Worm (Caenorhabditis elegans): ENCODE data around the gene K09E9.7.
A peak's percentile ranks its signal among the peaks of the same experiment; 100 is the strongest.

Gene K09E9.7

ce11 chrX:15668053-15668599 is 27.4 kb downstream of the K09E9.7 start:
- TF ChIP-seq dpl-1 (GFP tag; optimal IDR thresholded peaks at IDR 0.05): no peak
- peak; percentile 21 for TF ChIP-seq lin-14 (GFP tag; optimal IDR thresholded peaks at IDR 0.05)

- TF ChIP-seq unc-86 (tag; optimal IDR thresholded peaks at IDR 0.05): peak; percentile 68
- no peak for TF ChIP-seq lin-13 (GFP tag; optimal IDR thresholded peaks at IDR 0.05)
- no peak for TF ChIP-seq rnt-1 (tag; optimal IDR thresholded peaks at IDR 0.05)
- peak; percentile 52 for TF ChIP-seq ceh-63 (GFP tag; optimal IDR thresholded peaks at IDR 0.05)
- TF ChIP-seq ztf-4 (tag; optimal IDR thresholded peaks at IDR 0.05): no peak
- TF ChIP-seq ceh-8 (GFP tag; optimal IDR thresholded peaks at IDR 0.05): no peak
- TF ChIP-seq aly-2 (tag; optimal IDR thresholded peaks at IDR 0.05): no peak
- TF ChIP-seq hpl-2 (GFP tag; optimal IDR thresholded peaks at IDR 0.05): no peak
- no peak for TF ChIP-seq nhr-90 (tag; optimal IDR thresholded peaks at IDR 0.05; ENCODE audit: poor library complexity)
- no peak for TF ChIP-seq efl-1 (optimal IDR thresholded peaks at IDR 0.05)
- no peak for TF ChIP-seq efl-1 (GFP tag; optimal IDR thresholded peaks at IDR 0.05 in 1 of 2)
- TF ChIP-seq lir-3 (tag; optimal IDR thresholded peaks at IDR 0.05; ENCODE audit: poor library complexity): no peak
- no peak for TF ChIP-seq nhr-28 (tag; optimal IDR thresholded peaks at IDR 0.05)
- no peak for TF ChIP-seq unc-30 (tag; optimal IDR thresholded peaks at IDR 0.05)
- no peak for TF ChIP-seq fkh-4 (tag; optimal IDR thresholded peaks at IDR 0.05; ENCODE audit: borderline replicate concordance)
- peak; percentile 59 for TF ChIP-seq nhr-71 (tag; optimal IDR thresholded peaks at IDR 0.05)
- TF ChIP-seq nhr-11 (tag; optimal IDR thresholded peaks at IDR 0.05): no peak
- TF ChIP-seq ama-1 (optimal IDR thresholded peaks at IDR 0.05): no peak
- no peak for TF ChIP-seq fkh-8 (tag; optimal IDR thresholded peaks at IDR 0.05)
- no peak for TF ChIP-seq hlh-17 (GFP tag; optimal IDR thresholded peaks at IDR 0.05; ENCODE audit: borderline replicate concordance)
- no peak for TF ChIP-seq nhr-85 (tag)
- TF ChIP-seq lin-35 (GFP tag; optimal IDR thresholded peaks at IDR 0.05): no peak
- peak; percentile 75 for TF ChIP-seq egl-13 (tag; optimal IDR thresholded peaks at IDR 0.05)
- no peak for TF ChIP-seq nhr-84 (tag; optimal IDR thresholded peaks at IDR 0.05)
- no peak for TF ChIP-seq snu-23 (GFP tag; optimal IDR thresholded peaks at IDR 0.05)
- no peak for TF ChIP-seq unc-98 (GFP tag; IDR thresholded peaks at IDR 0.05)
- TF ChIP-seq irx-1 (tag; optimal IDR thresholded peaks at IDR 0.05): peak; percentile 15
- peak in 1 of 3 experiments; percentile 13 for TF ChIP-seq ceh-82 (tag; optimal IDR thresholded peaks at IDR 0.05)
- no peak for TF ChIP-seq jun-1 (tag; optimal IDR thresholded peaks at IDR 0.05)
- peak; percentile 56 for TF ChIP-seq lin-14 (GFP tag; optimal IDR thresholded peaks at IDR 0.05)
- no peak for TF ChIP-seq unc-130 (tag; optimal IDR thresholded peaks at IDR 0.05)
- no peak for TF ChIP-seq vab-15 (tag; optimal IDR thresholded peaks at IDR 0.05)
- TF ChIP-seq ces-1 (GFP tag; optimal IDR thresholded peaks at IDR 0.05): no peak
- TF ChIP-seq pag-3 (tag; optimal IDR thresholded peaks at IDR 0.05; ENCODE audit: borderline replicate concordance, insufficient read depth): no peak
- TF ChIP-seq blmp-1 (tag; optimal IDR thresholded peaks at IDR 0.05): no peak
- no peak for TF ChIP-seq nhr-19 (GFP tag; conservative IDR thresholded peaks at IDR 0.05)
- TF ChIP-seq dsc-1 (tag; optimal IDR thresholded peaks at IDR 0.05): peak; percentile 48
- TF ChIP-seq nhr-237 (tag; optimal IDR thresholded peaks at IDR 0.05): no peak
- TF ChIP-seq tbx-2 (tag; optimal IDR thresholded peaks at IDR 0.05): no peak
- no peak for TF ChIP-seq nhr-20 (tag; optimal IDR thresholded peaks at IDR 0.05)
- no peak for TF ChIP-seq efl-3 (GFP tag; optimal IDR thresholded peaks at IDR 0.05)
- peak; percentile 31 for TF ChIP-seq nhr-47 (tag; optimal IDR thresholded peaks at IDR 0.05)
- no peak for TF ChIP-seq sox-4 (tag; optimal IDR thresholded peaks at IDR 0.05)
- no peak for TF ChIP-seq nhr-77 (tag; optimal IDR thresholded peaks at IDR 0.05)
- no peak for TF ChIP-seq dpl-1 (GFP tag; optimal IDR thresholded peaks at IDR 0.05)
- no peak for TF ChIP-seq aha-1 (tag; optimal IDR thresholded peaks at IDR 0.05)
- no peak for TF ChIP-seq Y116A8C.19 (tag; optimal IDR thresholded peaks at IDR 0.05; ENCODE audit: borderline replicate concordance)
Observed at ce11 chrX:15668695-15669094, 28.0 kb downstream of the K09E9.7 start.

All from whole organism, L1 larva.